Fruit fly (Drosophila melanogaster): Measurements from ENCODE around the gene CG32266.

The CG32266 gene

dm6 chr3L:3785002-3785661 is 5.5 kb upstream of the CG32266 start (continued):
- peak; percentile 72 for TF ChIP-seq Nf-YB (GFP tag; optimal IDR thresholded peaks at IDR 0.05)
- peak; percentile 91 for TF ChIP-seq CG11723 (GFP tag; optimal IDR thresholded peaks at IDR 0.05)
- TF ChIP-seq CG12391 (tag; optimal IDR thresholded peaks at IDR 0.05) = peak; percentile 92
- TF ChIP-seq HLH4C (GFP tag; IDR thresholded peaks at IDR 0.05; ENCODE audit: partially characterized antibody) = peak; percentile 49; the same call in 2 of the 3 replicates
- peak; percentile 74 for TF ChIP-seq CG14710 (tag; optimal IDR thresholded peaks at IDR 0.05)
- TF ChIP-seq CG1792 (GFP tag; optimal IDR thresholded peaks at IDR 0.05) = peak; percentile 87
- peak; percentile 92 for TF ChIP-seq CG11247 (GFP tag; IDR thresholded peaks at IDR 0.05)
- TF ChIP-seq CG15073 (GFP tag; optimal IDR thresholded peaks at IDR 0.05) = peak; percentile 73
- TF ChIP-seq usp (GFP tag; optimal IDR thresholded peaks at IDR 0.05) = no peak
- peak; percentile 94 for TF ChIP-seq CG32767 (GFP tag; IDR thresholded peaks at IDR 0.05)
- TF ChIP-seq CG10147 (GFP tag; optimal IDR thresholded peaks at IDR 0.05) = peak; percentile 40
- TF ChIP-seq CG4282 (GFP tag; optimal IDR thresholded peaks at IDR 0.05) = peak; percentile 97
- TF ChIP-seq pros (GFP tag; optimal IDR thresholded peaks at IDR 0.05) = no peak
- peak; percentile 93 for TF ChIP-seq tio (GFP tag; optimal IDR thresholded peaks at IDR 0.05)
- TF ChIP-seq YL-1 (GFP tag; optimal IDR thresholded peaks at IDR 0.05) = peak; percentile 52
- peak; percentile 93 for TF ChIP-seq CG12942 (GFP tag; optimal IDR thresholded peaks at IDR 0.05)
- TF ChIP-seq stwl (tag; optimal IDR thresholded peaks at IDR 0.05) = peak; percentile 6
- peak; percentile 91 for TF ChIP-seq Elba2 (GFP tag; optimal IDR thresholded peaks at IDR 0.05)
- peak; percentile 92 for TF ChIP-seq CG1529 (GFP tag; optimal IDR thresholded peaks at IDR 0.05)
- peak; percentile 89 for TF ChIP-seq CG1647 (GFP tag; optimal IDR thresholded peaks at IDR 0.05)
- peak; percentile 97 for TF ChIP-seq CG30431 (GFP tag; optimal IDR thresholded peaks at IDR 0.05)
- peak; percentile 76 for TF ChIP-seq schlank (tag; optimal IDR thresholded peaks at IDR 0.05)
- peak; percentile 78 for TF ChIP-seq CG18476 (GFP tag; optimal IDR thresholded peaks at IDR 0.05)
- peak; percentile 92 for TF ChIP-seq CG5245 (GFP tag; optimal IDR thresholded peaks at IDR 0.05)
- peak; percentile 85 for TF ChIP-seq slou (GFP tag; optimal IDR thresholded peaks at IDR 0.05)
- TF ChIP-seq CG1233 (GFP tag; optimal IDR thresholded peaks at IDR 0.05) = peak; percentile 72
- peak; percentile 92 for TF ChIP-seq CG9727 (GFP tag; optimal IDR thresholded peaks at IDR 0.05)
- TF ChIP-seq Rx (GFP tag; IDR thresholded peaks at IDR 0.05) = peak; percentile 97
- peak; percentile 95 for TF ChIP-seq CG5953 (GFP tag; IDR thresholded peaks at IDR 0.05)
- TF ChIP-seq ewg (GFP tag; optimal IDR thresholded peaks at IDR 0.05) = peak; percentile 92
- peak; percentile 97 for TF ChIP-seq ap (GFP tag; IDR thresholded peaks at IDR 0.05)
- TF ChIP-seq abd-A (tag; optimal IDR thresholded peaks at IDR 0.05) = peak; percentile 25
- peak; percentile 87 for TF ChIP-seq CG10979 (tag; optimal IDR thresholded peaks at IDR 0.05)
- TF ChIP-seq CG11398 (GFP tag; optimal IDR thresholded peaks at IDR 0.05) = peak; percentile 93
- peak; percentile 98 for TF ChIP-seq CG1603 (tag; optimal IDR thresholded peaks at IDR 0.05)
- peak; percentile 91 for TF ChIP-seq psq (GFP tag; optimal IDR thresholded peaks at IDR 0.05)
- TF ChIP-seq sens-2 (GFP tag; IDR thresholded peaks at IDR 0.05) = peak; percentile 95
- TF ChIP-seq CG10209 (GFP tag; optimal IDR thresholded peaks at IDR 0.05) = peak; percentile 94
- peak; percentile 88 for TF ChIP-seq phol (tag; optimal IDR thresholded peaks at IDR 0.05)
- TF ChIP-seq CG16815 (GFP tag; optimal IDR thresholded peaks at IDR 0.05) = peak; percentile 93
- peak; percentile 31 for TF ChIP-seq CG10543 (GFP tag; optimal IDR thresholded peaks at IDR 0.05)
- peak; percentile 92 for TF ChIP-seq Camta (GFP tag; optimal IDR thresholded peaks at IDR 0.05)
- TF ChIP-seq ken (GFP tag; IDR thresholded peaks at IDR 0.05) = peak; percentile 96
- TF ChIP-seq CG8281 (tag; optimal IDR thresholded peaks at IDR 0.05) = peak; percentile 60
- peak; percentile 91 for TF ChIP-seq CG2120 (GFP tag; optimal IDR thresholded peaks at IDR 0.05)
- TF ChIP-seq wdn (GFP tag; IDR thresholded peaks at IDR 0.05) = peak; percentile 88
- TF ChIP-seq Stat92E (GFP tag; optimal IDR thresholded peaks at IDR 0.05) = peak in 1 of 3 experiments; percentile 14
- peak; percentile 81 for TF ChIP-seq rib (GFP tag; IDR thresholded peaks at IDR 0.05)
- peak; percentile 96 for TF ChIP-seq eve (GFP tag; optimal IDR thresholded peaks at IDR 0.05)

All from whole organism, embryonic.